Worm (Caenorhabditis elegans) whole organism, young adult: ENCODE data around the gene ZC155.2.

Experiments used
- B0019.2 ChIP-seq: fragments of 200-800 bp; sonication (Bioruptor generic); conservative IDR thresholded peaks from 2 replicates; pipeline ENCODE4 v1.3.6; 2022; ENCODE audit warnings: missing genetic modification reagents, missing genetic modification characterization, missing compliant biosample characterization
- B0336.3 ChIP-seq: fragments of 200-800 bp; sonication (Bioruptor generic); IDR thresholded peaks from 2 replicates; pipeline ENCODE4 v1.3.6; 2022; ENCODE audit warnings: missing genetic modification characterization, missing compliant biosample characterization
- C06A6.2 ChIP-seq: fragments of 200-800 bp; sonication (Bioruptor generic); conservative IDR thresholded peaks from 2 replicates; pipeline ENCODE4 v1.3.6; 2022; ENCODE audit warnings: missing genetic modification characterization, missing compliant biosample characterization
- C17E4.6 ChIP-seq: fragments of 200-800 bp; sonication (Bioruptor generic); IDR thresholded peaks from 2 replicates; pipeline ENCODE4 v1.3.6; 2022; ENCODE audit warnings: missing genetic modification reagents, missing genetic modification characterization, missing compliant biosample characterization
- D2030.7 ChIP-seq: fragments of 200-800 bp; sonication (Bioruptor generic); IDR thresholded peaks from 2 replicates; pipeline ENCODE4 v1.3.6; 2022; ENCODE audit warnings: missing genetic modification reagents, missing genetic modification characterization, missing compliant biosample characterization
- F10E7.11 ChIP-seq: sonication (generic microtip); optimal IDR thresholded peaks from 2 replicates; lab custom pipeline; 2017; ENCODE audit warnings: mild to moderate bottlenecking, missing genetic modification characterization, moderate library complexity, missing compliant biosample characterization
- F23B12.7 ChIP-seq: sonication (generic microtip); optimal IDR thresholded peaks from 2 replicates; lab custom pipeline; 2017; ENCODE audit warnings: missing genetic modification characterization, mild to moderate bottlenecking, missing compliant biosample characterization, antibody characterized with exemption, moderate library complexity; ENCODE audit not compliant: insufficient read depth
- F33H1.4 ChIP-seq: fragments of 200-800 bp; sonication (Bioruptor generic); IDR thresholded peaks from 2 replicates; pipeline ENCODE4 v1.3.6; 2022; ENCODE audit warnings: missing genetic modification reagents, missing genetic modification characterization, missing compliant biosample characterization
- F39B2.1 ChIP-seq: fragments of 200-800 bp; sonication (Bioruptor generic); IDR thresholded peaks from 2 replicates; pipeline ENCODE4 v1.3.6; 2022; ENCODE audit warnings: missing genetic modification reagents, missing genetic modification characterization, missing compliant biosample characterization
- F49E8.2 ChIP-seq: sonication (generic microtip); optimal IDR thresholded peaks from 3 replicates; lab custom pipeline; 2017; ENCODE audit warnings: missing genetic modification characterization, mild to moderate bottlenecking, missing compliant biosample characterization, antibody characterized with exemption, moderate library complexity; ENCODE audit not compliant: insufficient read depth
- F57C9.4 ChIP-seq: sonication (generic microtip); optimal IDR thresholded peaks from 2 replicates; lab custom pipeline; 2017; ENCODE audit warnings: mild to moderate bottlenecking, missing genetic modification characterization, missing compliant biosample characterization
- K11D2.4 ChIP-seq: fragments of 200-800 bp; sonication (Bioruptor generic); IDR thresholded peaks from 2 replicates; pipeline ENCODE4 v1.3.6; 2022; ENCODE audit warnings: missing genetic modification reagents, missing genetic modification characterization, missing compliant biosample characterization
- Y53G8AR.9 ChIP-seq: fragments of 200-800 bp; sonication (Bioruptor generic); conservative IDR thresholded peaks from 2 replicates; pipeline ENCODE4 v1.3.6; 2022; ENCODE audit warnings: missing genetic modification reagents, missing genetic modification characterization, missing compliant biosample characterization
- Y67H2A.10 ChIP-seq: fragments of 200-800 bp; sonication (Bioruptor generic); conservative IDR thresholded peaks from 2 replicates; pipeline ENCODE4 v1.3.6; 2022; ENCODE audit warnings: missing genetic modification reagents, missing genetic modification characterization, missing compliant biosample characterization
- aptf-3 ChIP-seq: fragments of 200-800 bp; sonication (Bioruptor generic); IDR thresholded peaks from 2 replicates; pipeline ENCODE4 v1.3.6; 2022; ENCODE audit warnings: missing genetic modification characterization, missing compliant biosample characterization
- athp-1 ChIP-seq: sonication (generic microtip); optimal IDR thresholded peaks from 2 replicates; lab custom pipeline; 2017; ENCODE audit warnings: mild to moderate bottlenecking, missing genetic modification characterization, missing compliant biosample characterization
- attf-3 ChIP-seq: fragments of 200-800 bp; sonication (Bioruptor generic); conservative IDR thresholded peaks from 2 replicates; pipeline ENCODE4 v1.3.6; 2022; ENCODE audit warnings: missing genetic modification reagents, missing genetic modification characterization, missing compliant biosample characterization
- cebp-1 ChIP-seq, 2 experiments: fragments of 200-800 bp in 1 of 2; sonication (Bioruptor generic) in 1 of 2; sonication (generic microtip) in 1 of 2; IDR thresholded peaks in 1 of 2; optimal IDR thresholded peaks in 1 of 2; 2 replicates each; pipeline versions ENCODE4 v1.3.6 to Lab custom; 2017 to 2022; ENCODE audit warnings: missing compliant biosample characterization in 2 of 2, missing genetic modification characterization in 2 of 2, mild to moderate bottlenecking in 1 of 2, missing genetic modification reagents in 1 of 2, moderate library complexity in 1 of 2
- ceh-27 ChIP-seq: fragments of 200-800 bp; sonication (Bioruptor generic); optimal IDR thresholded peaks from 2 replicates; lab custom pipeline; 2018; ENCODE audit warnings: mild to moderate bottlenecking, missing genetic modification characterization, moderate library complexity, missing compliant biosample characterization
- ceh-79 ChIP-seq: sonication (generic microtip); optimal IDR thresholded peaks from 2 replicates; lab custom pipeline; 2017; ENCODE audit warnings: mild to moderate bottlenecking, missing genetic modification characterization, missing compliant biosample characterization
- ceh-91 ChIP-seq: fragments of 200-800 bp; sonication (Bioruptor generic); IDR thresholded peaks from 2 replicates; pipeline ENCODE4 v1.3.6; 2022; ENCODE audit warnings: missing genetic modification reagents, missing genetic modification characterization, missing compliant biosample characterization
- die-1 ChIP-seq: sonication (generic microtip); optimal IDR thresholded peaks from 2 replicates; lab custom pipeline; 2016; ENCODE audit warnings: missing genotype, mild to moderate bottlenecking, missing genetic modification characterization, missing compliant biosample characterization
- dox-1 ChIP-seq: fragments of 200-800 bp; sonication (Bioruptor generic); IDR thresholded peaks from 2 replicates; pipeline ENCODE4 v1.3.6; 2022; ENCODE audit warnings: missing genetic modification reagents, missing genetic modification characterization, missing compliant biosample characterization
- fkh-3 ChIP-seq: sonication (generic microtip); optimal IDR thresholded peaks from 2 replicates; lab custom pipeline; 2016; ENCODE audit warnings: mild to moderate bottlenecking, missing genetic modification characterization, missing compliant biosample characterization
- gei-17 ChIP-seq: fragments of 200-800 bp; sonication (Bioruptor generic); optimal IDR thresholded peaks from 2 replicates; lab custom pipeline; 2018; ENCODE audit warnings: mild to moderate bottlenecking, missing genetic modification characterization, missing compliant biosample characterization
- him-1 ChIP-seq: sonication (generic microtip); optimal IDR thresholded peaks from 2 replicates; lab custom pipeline; 2016; ENCODE audit warnings: missing genotype, missing genetic modification reagents, missing genetic modification characterization, missing compliant biosample characterization
- lin-54 ChIP-seq: fragments of 200-800 bp; sonication (Bioruptor generic); optimal IDR thresholded peaks from 2 replicates; lab custom pipeline; 2018; ENCODE audit warnings: mild to moderate bottlenecking, missing genetic modification characterization, missing compliant biosample characterization
- madf-6 ChIP-seq: fragments of 200-800 bp; sonication (Bioruptor generic); IDR thresholded peaks from 2 replicates; pipeline ENCODE4 v1.3.6; 2022; ENCODE audit warnings: missing genetic modification reagents, missing genetic modification characterization, missing compliant biosample characterization
- madf-8 ChIP-seq: fragments of 200-800 bp; sonication (Bioruptor generic); conservative IDR thresholded peaks from 2 replicates; pipeline ENCODE4 v1.3.6; 2022; ENCODE audit warnings: missing genetic modification reagents, missing genetic modification characterization, missing compliant biosample characterization
- mxl-1 ChIP-seq: sonication (generic microtip); optimal IDR thresholded peaks from 2 replicates; lab custom pipeline; 2016; ENCODE audit warnings: missing genetic modification characterization, missing compliant biosample characterization
- nhr-120 ChIP-seq: fragments of 200-800 bp; sonication (Bioruptor generic); IDR thresholded peaks from 2 replicates; pipeline ENCODE4 v1.3.6; 2022; ENCODE audit warnings: missing genetic modification characterization, missing compliant biosample characterization
- nhr-90 ChIP-seq: sonication (generic microtip); optimal IDR thresholded peaks from 2 replicates; lab custom pipeline; 2016; ENCODE audit warnings: missing genotype, mild to moderate bottlenecking, missing genetic modification characterization, missing compliant biosample characterization
- pha-4 ChIP-seq: fragments of 150-350 bp; sonication (generic microtip); optimal IDR thresholded peaks from 2 replicates; lab custom pipeline; 2014; ENCODE audit warnings: missing biosample characterization, missing genetic modification reagents, missing genetic modification characterization
- rcor-1 ChIP-seq: fragments of 200-800 bp; sonication (Bioruptor generic); IDR thresholded peaks from 2 replicates; pipeline ENCODE4 v1.3.6; 2022; ENCODE audit warnings: missing genetic modification reagents, missing genetic modification characterization, missing compliant biosample characterization
- repo-1 ChIP-seq: sonication (generic microtip); optimal IDR thresholded peaks from 2 replicates; lab custom pipeline; 2017; ENCODE audit warnings: mild to moderate bottlenecking, missing genetic modification characterization, missing compliant biosample characterization
- rpc-1 ChIP-seq, 2 experiments: fragments of 150-350 bp in 1 of 2; sonication (generic microtip) in 1 of 2; optimal IDR thresholded peaks; 2 replicates each; lab custom pipeline; 2014 to 2018; ENCODE audit warnings: missing biosample characterization in 1 of 2, missing genetic modification characterization in 1 of 2, missing genetic modification reagents in 1 of 2, missing genotype in 1 of 2
- sea-2 ChIP-seq: fragments of 200-800 bp; sonication (Bioruptor generic); IDR thresholded peaks from 2 replicates; pipeline ENCODE4 v1.3.6; 2022; ENCODE audit warnings: missing genetic modification characterization, missing compliant biosample characterization
- snpc-1.3 ChIP-seq: sonication (generic microtip); optimal IDR thresholded peaks from 2 replicates; lab custom pipeline; 2017; ENCODE audit warnings: missing genetic modification characterization, mild to moderate bottlenecking, missing compliant biosample characterization, antibody characterized with exemption, moderate library complexity, missing genotype, missing genetic modification reagents; ENCODE audit not compliant: insufficient read depth
- somi-1 ChIP-seq: fragments of 200-800 bp; sonication (Bioruptor generic); optimal IDR thresholded peaks from 2 replicates; lab custom pipeline; 2018; ENCODE audit warnings: mild to moderate bottlenecking, missing genetic modification characterization, missing compliant biosample characterization
- tlf-1 ChIP-seq: fragments of 200-800 bp; sonication (Bioruptor generic); optimal IDR thresholded peaks from 2 replicates; lab custom pipeline; 2018; ENCODE audit warnings: mild to moderate bottlenecking, missing genetic modification characterization, missing compliant biosample characterization
- zfh-2 ChIP-seq: fragments of 200-800 bp; sonication (Bioruptor generic); conservative IDR thresholded peaks from 2 replicates; pipeline ENCODE4 v1.3.6; 2022; ENCODE audit warnings: missing genetic modification reagents, missing genetic modification characterization, missing compliant biosample characterization
- zim-3 ChIP-seq: sonication (generic microtip); optimal IDR thresholded peaks from 2 replicates; lab custom pipeline; 2017; ENCODE audit warnings: mild to moderate bottlenecking, missing genetic modification characterization, moderate library complexity, missing compliant biosample characterization
- ztf-18 ChIP-seq: sonication (generic microtip); optimal IDR thresholded peaks from 2 replicates; lab custom pipeline; 2016; ENCODE audit warnings: missing genotype, mild to moderate bottlenecking, missing genetic modification characterization, missing compliant biosample characterization
- ztf-25 ChIP-seq: fragments of 200-800 bp; sonication (Bioruptor generic); IDR thresholded peaks from 2 replicates; pipeline ENCODE4 v1.3.6; 2022; ENCODE audit warnings: missing genetic modification reagents, missing genetic modification characterization, missing compliant biosample characterization
- ztf-28 ChIP-seq: fragments of 200-800 bp; sonication (Bioruptor generic); IDR thresholded peaks from 2 replicates; pipeline ENCODE4 v1.3.6; 2022; ENCODE audit warnings: missing genetic modification reagents, missing genetic modification characterization, missing compliant biosample characterization
- ztf-3 ChIP-seq: fragments of 200-800 bp; sonication (Bioruptor generic); optimal IDR thresholded peaks from 2 replicates; lab custom pipeline; 2018; ENCODE audit warnings: mild to moderate bottlenecking, missing genetic modification characterization, missing compliant biosample characterization
- ztf-6 ChIP-seq: fragments of 200-800 bp; sonication (Bioruptor generic); IDR thresholded peaks from 2 replicates; pipeline ENCODE4 v1.3.6; 2022; ENCODE audit warnings: missing genetic modification reagents, missing genetic modification characterization, missing compliant biosample characterization

The ZC155.2 gene

DNA sequence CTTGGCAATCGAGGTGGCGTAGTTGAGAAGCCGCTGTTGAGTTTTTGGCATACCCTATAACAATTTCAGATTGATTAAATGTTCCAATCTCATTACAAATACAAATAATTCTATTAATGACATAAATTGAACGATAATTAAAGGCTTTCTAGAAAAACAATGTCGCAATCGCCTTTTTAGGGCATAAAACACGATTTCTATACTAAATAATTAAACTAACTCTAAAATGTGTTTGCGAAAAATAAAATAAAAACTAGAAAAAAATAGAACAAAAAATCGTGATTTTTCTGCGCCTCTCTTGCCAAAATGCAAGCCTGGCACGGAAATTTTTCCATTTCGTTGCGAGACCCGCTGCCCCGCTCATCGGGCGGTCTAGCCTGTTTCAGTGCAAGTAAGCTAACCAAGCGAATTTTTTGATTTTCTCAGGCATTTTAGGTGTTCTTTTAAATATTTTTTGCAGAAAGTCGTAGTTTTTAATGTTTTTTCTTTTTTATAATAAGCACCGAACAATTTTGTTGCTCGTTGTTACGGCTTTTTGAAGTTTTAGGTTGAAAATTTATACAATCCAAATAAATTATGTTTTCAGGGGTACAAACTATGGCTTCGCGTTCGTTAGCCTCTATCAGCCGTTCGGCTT is 9.2 kb downstream of the ZC155.2 start, which contains the start of the genes C34E10.12, C34E10.10 and atp-2:
Gene C34E10.12, minus strand, starts transcription at position 51 of the 637 bp plus-strand sequence.
Gene C34E10.10, minus strand, starts transcription at position 54 of the 637 bp plus-strand sequence.
Gene atp-2, plus strand, starts transcription at position 587 of the 637 bp plus-strand sequence.
- TF ChIP-seq dox-1 (peak; percentile 56), madf-8 (GFP tag; lab: Robert Waterston, UW) (no peak), somi-1 (GFP tag; lab: Kevin White, UChicago) (no peak), ztf-25 (GFP tag; lab: Robert Waterston, UW) (no peak), gei-17 (GFP tag; lab: Kevin White, UChicago) (no peak), ztf-28 (GFP tag; lab: Robert Waterston, UW) (no peak), C17E4.6 (GFP tag; lab: Robert Waterston, UW) (no peak), F33H1.4 (GFP tag; lab: Robert Waterston, UW) (peak; percentile 96), rcor-1 (GFP tag; lab: Robert Waterston, UW) (peak; percentile 39; the same call in 1 of the 2 replicates), B0336.3 (GFP tag; lab: Robert Waterston, UW) (no peak), F10E7.11 (no peak), pha-4 (peak; percentile 11), Y67H2A.10 (0 out of 2 replicates have a peak, but pooled peaks have one; percentile 39), F23B12.7 (tag; lab: Kevin White, UChicago) (peak; percentile 87), F49E8.2 (peak; percentile 72), ceh-27 (GFP tag; lab: Kevin White, UChicago) (peak; percentile 58), ceh-79 (no peak), F39B2.1 (no peak), zfh-2 (GFP tag; lab: Robert Waterston, UW) (no peak), rpc-1 (optimal IDR thresholded peaks at IDR 0.05; lab: Kevin White, UChicago) (peak; percentile 25), rpc-1 (tag; optimal IDR thresholded peaks at IDR 0.05; lab: Kevin White, UChicago) (no peak), repo-1 (tag; lab: Kevin White, UChicago) (no peak), K11D2.4 (peak; percentile 20; the same call in 1 of the 2 replicates), attf-3 (GFP tag; lab: Robert Waterston, UW) (peak; percentile 57; the same call in 1 of the 2 replicates), aptf-3 (GFP tag; lab: Robert Waterston, UW) (no peak), D2030.7 (GFP tag; lab: Robert Waterston, UW) (no peak; the same call in 1 of the 2 replicates), ztf-3 (GFP tag; lab: Kevin White, UChicago) (no peak), ztf-18 (tag; lab: Kevin White, UChicago) (peak; percentile 12), mxl-1 (tag; lab: Kevin White, UChicago) (no peak), fkh-3 (tag; lab: Kevin White, UChicago) (no peak), tlf-1 (GFP tag; lab: Kevin White, UChicago) (peak; percentile 13), sea-2 (GFP tag; lab: Robert Waterston, UW) (no peak), C06A6.2 (GFP tag; lab: Robert Waterston, UW) (peak; percentile 46; the same call in 1 of the 2 replicates), snpc-1.3 (peak; percentile 62), zim-3 (tag; lab: Kevin White, UChicago) (no peak), nhr-90 (no peak), cebp-1 (GFP tag; IDR thresholded peaks at IDR 0.05; lab: Robert Waterston, UW) (no peak), cebp-1 (tag; optimal IDR thresholded peaks at IDR 0.05; lab: Kevin White, UChicago) (peak; percentile 59), die-1 (tag; lab: Kevin White, UChicago) (no peak), ztf-6 (GFP tag; lab: Robert Waterston, UW) (no peak), madf-6 (GFP tag; lab: Robert Waterston, UW) (peak; percentile 72), B0019.2 (GFP tag; lab: Robert Waterston, UW) (no peak), athp-1 (no peak), Y53G8AR.9 (GFP tag; lab: Robert Waterston, UW) (0 out of 2 replicates have a peak, but pooled peaks have one; percentile 34), him-1 (tag; lab: Kevin White, UChicago) (no peak), nhr-120 (GFP tag; lab: Robert Waterston, UW) (no peak), F57C9.4 (no peak), ceh-91 (GFP tag; lab: Robert Waterston, UW) (no peak), lin-54 (peak; percentile 71)
